Worm (Caenorhabditis elegans): ENCODE measurements around the gene fbxb-72.

- TF ChIP-seq spr-1 (tag; optimal IDR thresholded peaks at IDR 0.05) (no peak), ama-1 (optimal IDR thresholded peaks at IDR 0.05) (no peak), F10B5.3 (tag; optimal IDR thresholded peaks at IDR 0.05) (no peak), nhr-11 (tag; optimal IDR thresholded peaks at IDR 0.05) (no peak), lin-13 (GFP tag; optimal IDR thresholded peaks at IDR 0.05) (no peak), ZK337.2 (GFP tag; IDR thresholded peaks at IDR 0.05) (no peak), madf-5 (GFP tag; IDR thresholded peaks at IDR 0.05) (no peak), zag-1 (tag; optimal IDR thresholded peaks at IDR 0.05) (no peak), ZK546.5 (tag; optimal IDR thresholded peaks at IDR 0.05) (no peak), nhr-48 (tag; optimal IDR thresholded peaks at IDR 0.05) (no peak), vab-7 (GFP tag; IDR thresholded peaks at IDR 0.05) (no peak)
These were observed 21.5 kb downstream of the fbxb-72 start, which contains the start of gene srbc-37 for ce11 chrV:702260-702659.

All from whole organism, L4 larva.